Fruit fly (Drosophila melanogaster): ENCODE data around the gene fu.

dm6 chrX:18665715-18666267 lies 8.2 kb downstream of the fu start:
- TF ChIP-seq Hr38 (GFP tag; optimal IDR thresholded peaks at IDR 0.05) (no peak), CG8119 (GFP tag; IDR thresholded peaks at IDR 0.05) (no peak), Hr39 (GFP tag; optimal IDR thresholded peaks at IDR 0.05) (no peak), cyc (GFP tag; optimal IDR thresholded peaks at IDR 0.05) (no peak), CG15336 (GFP tag; IDR thresholded peaks at IDR 0.05) (no peak), CG11902 (GFP tag; optimal IDR thresholded peaks at IDR 0.05) (no peak)
